Worm (Caenorhabditis elegans) whole organism, late embryonic: ENCODE data around the gene rars-1.

ENCODE experiments used
- C08G9.2 ChIP-seq: sonication (generic microtip); optimal IDR thresholded peaks from 2 replicates; lab custom pipeline; 2016; ENCODE audit warnings: mild to moderate bottlenecking, missing genetic modification characterization, moderate library complexity, missing compliant biosample characterization
- C38D4.7 ChIP-seq: fragments of 200-800 bp; sonication (Bioruptor generic); optimal IDR thresholded peaks from 2 replicates; lab custom pipeline; 2018; ENCODE audit warnings: mild to moderate bottlenecking, missing genetic modification characterization, moderate library complexity, missing compliant biosample characterization
- F13H6.1 ChIP-seq: sonication (generic microtip); optimal IDR thresholded peaks from 2 replicates; lab custom pipeline; 2016; ENCODE audit warnings: missing genetic modification characterization, missing compliant biosample characterization
- K02D7.2 ChIP-seq: sonication (generic microtip); optimal IDR thresholded peaks from 2 replicates; lab custom pipeline; 2017; ENCODE audit warnings: mild to moderate bottlenecking, missing genetic modification characterization, missing compliant biosample characterization
- T23F11.4 ChIP-seq: fragments of 200-800 bp; sonication (Bioruptor generic); optimal IDR thresholded peaks from 2 replicates; lab custom pipeline; 2018; ENCODE audit warnings: mild to moderate bottlenecking, missing genetic modification characterization, missing compliant biosample characterization
- Y22D7AL.16 ChIP-seq: sonication (generic microtip); optimal IDR thresholded peaks from 2 replicates; lab custom pipeline; 2016; ENCODE audit warnings: missing genetic modification characterization, missing compliant biosample characterization
- ahr-1 ChIP-seq: sonication (generic microtip); optimal IDR thresholded peaks from 2 replicates; lab custom pipeline; 2016; ENCODE audit warnings: missing genetic modification characterization, missing compliant biosample characterization
- ama-1 ChIP-seq: fragments of 150-350 bp; optimal IDR thresholded peaks from 2 replicates; lab custom pipeline; 2014
- ceh-18 ChIP-seq: sonication (generic microtip); optimal IDR thresholded peaks from 2 replicates; lab custom pipeline; 2016; ENCODE audit warnings: missing genetic modification characterization, missing compliant biosample characterization
- ceh-2 ChIP-seq: sonication (generic microtip); optimal IDR thresholded peaks from 2 replicates; lab custom pipeline; 2016; ENCODE audit warnings: missing genotype, missing genetic modification characterization, missing compliant biosample characterization
- ceh-30 ChIP-seq: fragments of 150-350 bp; optimal IDR thresholded peaks from 2 replicates; lab custom pipeline; 2014; ENCODE audit warnings: missing biosample characterization, missing genetic modification characterization
- ceh-31 ChIP-seq: sonication (generic microtip); optimal IDR thresholded peaks from 2 replicates; lab custom pipeline; 2016; ENCODE audit warnings: missing genetic modification characterization, missing compliant biosample characterization
- ceh-45 ChIP-seq: fragments of 200-800 bp; sonication (Bioruptor generic); IDR thresholded peaks from 2 replicates; pipeline ENCODE4 v1.3.6; 2022; ENCODE audit warnings: missing genetic modification reagents, missing genetic modification characterization, missing compliant biosample characterization
- ceh-48 ChIP-seq: sonication (generic microtip); optimal IDR thresholded peaks from 2 replicates; lab custom pipeline; 2016; ENCODE audit warnings: missing genetic modification characterization, inconsistent platforms, missing compliant biosample characterization
- ceh-6 ChIP-seq: fragments of 200-800 bp; sonication (Bioruptor generic); optimal IDR thresholded peaks from 2 replicates; lab custom pipeline; 2018; ENCODE audit warnings: mild to moderate bottlenecking, missing genetic modification characterization, missing compliant biosample characterization
- elt-2 ChIP-seq: sonication (generic microtip); optimal IDR thresholded peaks from 2 replicates; lab custom pipeline; 2016; ENCODE audit warnings: missing genetic modification reagents, missing genetic modification characterization, missing compliant biosample characterization
- ets-4 ChIP-seq: sonication (generic microtip); optimal IDR thresholded peaks from 2 replicates; lab custom pipeline; 2016; ENCODE audit warnings: missing genetic modification characterization, missing compliant biosample characterization
- fax-1 ChIP-seq: sonication (generic microtip); optimal IDR thresholded peaks from 2 replicates; lab custom pipeline; 2016; ENCODE audit warnings: missing genotype, missing genetic modification characterization, missing compliant biosample characterization
- gmeb-2 ChIP-seq: sonication (generic microtip); optimal IDR thresholded peaks from 2 replicates; lab custom pipeline; 2016; ENCODE audit warnings: missing genetic modification characterization, inconsistent platforms, missing compliant biosample characterization
- hlh-13 ChIP-seq: fragments of 200-800 bp; sonication (Bioruptor generic); optimal IDR thresholded peaks from 2 replicates; lab custom pipeline; 2018; ENCODE audit warnings: mild to moderate bottlenecking, missing genetic modification characterization, missing compliant biosample characterization
- hlh-30 ChIP-seq: sonication (generic microtip); optimal IDR thresholded peaks from 2 replicates; lab custom pipeline; 2017; ENCODE audit warnings: antibody characterized with exemption, missing genetic modification characterization, missing compliant biosample characterization; ENCODE audit not compliant: insufficient read depth
- hlh-6 ChIP-seq: sonication (generic microtip); optimal IDR thresholded peaks from 2 replicates; lab custom pipeline; 2016; ENCODE audit warnings: missing genotype, missing genetic modification characterization, missing compliant biosample characterization
- hlh-8 ChIP-seq: sonication (generic microtip); optimal IDR thresholded peaks from 2 replicates; lab custom pipeline; 2016; ENCODE audit warnings: missing genotype, missing genetic modification characterization, missing compliant biosample characterization
- lin-11 ChIP-seq: fragments of 200-800 bp; sonication (Bioruptor generic); optimal IDR thresholded peaks from 2 replicates; lab custom pipeline; 2018; ENCODE audit warnings: mild to moderate bottlenecking, missing genetic modification characterization, missing compliant biosample characterization
- madf-2 ChIP-seq: sonication (generic microtip); optimal IDR thresholded peaks from 2 replicates; lab custom pipeline; 2017; ENCODE audit warnings: missing genetic modification characterization, missing compliant biosample characterization
- mec-3 ChIP-seq: sonication (generic microtip); optimal IDR thresholded peaks from 2 replicates; lab custom pipeline; 2016; ENCODE audit warnings: borderline replicate concordance, missing genetic modification characterization, missing compliant biosample characterization
- nfya-1 ChIP-seq: sonication (generic microtip); optimal IDR thresholded peaks from 2 replicates; lab custom pipeline; 2017; ENCODE audit warnings: missing genetic modification characterization, mild to moderate bottlenecking, missing compliant biosample characterization, antibody characterized with exemption, moderate library complexity
- nhr-11 ChIP-seq: fragments of 150-350 bp; optimal IDR thresholded peaks from 2 replicates; lab custom pipeline; 2014; ENCODE audit warnings: missing biosample characterization, missing genetic modification characterization
- npax-4 ChIP-seq: sonication (generic microtip); optimal IDR thresholded peaks from 2 replicates; lab custom pipeline; 2016; ENCODE audit warnings: missing genetic modification characterization, missing compliant biosample characterization
- pag-3 ChIP-seq: sonication (generic microtip); optimal IDR thresholded peaks from 2 replicates; lab custom pipeline; 2016; ENCODE audit warnings: missing compliant biosample characterization, missing genetic modification characterization, borderline replicate concordance
- pax-1 ChIP-seq: fragments of 150-350 bp; optimal IDR thresholded peaks from 2 replicates; lab custom pipeline; 2014; ENCODE audit warnings: missing biosample characterization, missing genetic modification characterization
- pha-4 ChIP-seq: fragments of 150-350 bp; optimal IDR thresholded peaks from 2 replicates; lab custom pipeline; 2018; ENCODE audit warnings: missing biosample characterization, missing genetic modification reagents, missing genetic modification characterization
- pqm-1 ChIP-seq: sonication (generic microtip); optimal IDR thresholded peaks from 2 replicates; lab custom pipeline; 2016; ENCODE audit warnings: missing genetic modification characterization, missing compliant biosample characterization
- pros-1 ChIP-seq: fragments of 150-350 bp; optimal IDR thresholded peaks from 2 replicates; lab custom pipeline; 2014; ENCODE audit warnings: missing biosample characterization, missing genetic modification reagents, missing genetic modification characterization
- ref-2 ChIP-seq: sonication (generic microtip); optimal IDR thresholded peaks from 2 replicates; lab custom pipeline; 2016; ENCODE audit warnings: missing genetic modification characterization, missing compliant biosample characterization
- rnt-1 ChIP-seq: sonication (generic microtip); optimal IDR thresholded peaks from 2 replicates; lab custom pipeline; 2016; ENCODE audit warnings: missing genetic modification characterization, missing compliant biosample characterization
- sdc-2 ChIP-seq: sonication (generic microtip); optimal IDR thresholded peaks from 2 replicates; lab custom pipeline; 2016; ENCODE audit warnings: missing genotype, missing genetic modification characterization, missing compliant biosample characterization
- sox-2 ChIP-seq: fragments of 200-800 bp; sonication (Bioruptor generic); IDR thresholded peaks from 2 replicates; pipeline ENCODE4 v1.3.6; 2022; ENCODE audit warnings: missing genetic modification reagents, missing genetic modification characterization, missing compliant biosample characterization
- syd-9 ChIP-seq: sonication (generic microtip); optimal IDR thresholded peaks from 2 replicates; lab custom pipeline; 2016; ENCODE audit warnings: mild to moderate bottlenecking, missing genetic modification characterization, moderate library complexity, missing compliant biosample characterization
- tbx-2 ChIP-seq: sonication (generic microtip); optimal IDR thresholded peaks from 2 replicates; lab custom pipeline; 2016; ENCODE audit warnings: missing genetic modification characterization, missing compliant biosample characterization
- tbx-7 ChIP-seq: sonication (generic microtip); optimal IDR thresholded peaks from 2 replicates; lab custom pipeline; 2016; ENCODE audit warnings: missing genotype, missing genetic modification characterization, missing compliant biosample characterization
- ttx-3 ChIP-seq: sonication (generic microtip); optimal IDR thresholded peaks from 2 replicates; lab custom pipeline; 2016; ENCODE audit warnings: missing genetic modification reagents, missing genetic modification characterization, missing compliant biosample characterization
- unc-3 ChIP-seq, 2 experiments: fragments of 200-800 bp in 1 of 2; sonication (Bioruptor generic) in 1 of 2; sonication (generic microtip) in 1 of 2; conservative IDR thresholded peaks in 1 of 2; optimal IDR thresholded peaks in 1 of 2; 2 replicates each; pipeline versions ENCODE4 v1.3.6 to Lab custom; 2016 to 2022; ENCODE audit warnings: missing compliant biosample characterization in 2 of 2, missing genetic modification characterization in 2 of 2, missing genetic modification reagents in 1 of 2
- unc-42 ChIP-seq: sonication (generic microtip); optimal IDR thresholded peaks from 2 replicates; lab custom pipeline; 2016; ENCODE audit warnings: missing genotype, missing genetic modification characterization, missing compliant biosample characterization
- unc-55 ChIP-seq: sonication (generic microtip); optimal IDR thresholded peaks from 2 replicates; lab custom pipeline; 2017; ENCODE audit warnings: missing biosample characterization, missing genetic modification reagents, missing genetic modification characterization
- unc-86 ChIP-seq: sonication (generic microtip); optimal IDR thresholded peaks from 2 replicates; lab custom pipeline; 2016; ENCODE audit warnings: missing genetic modification characterization, missing compliant biosample characterization

The rars-1 gene

DNA sequence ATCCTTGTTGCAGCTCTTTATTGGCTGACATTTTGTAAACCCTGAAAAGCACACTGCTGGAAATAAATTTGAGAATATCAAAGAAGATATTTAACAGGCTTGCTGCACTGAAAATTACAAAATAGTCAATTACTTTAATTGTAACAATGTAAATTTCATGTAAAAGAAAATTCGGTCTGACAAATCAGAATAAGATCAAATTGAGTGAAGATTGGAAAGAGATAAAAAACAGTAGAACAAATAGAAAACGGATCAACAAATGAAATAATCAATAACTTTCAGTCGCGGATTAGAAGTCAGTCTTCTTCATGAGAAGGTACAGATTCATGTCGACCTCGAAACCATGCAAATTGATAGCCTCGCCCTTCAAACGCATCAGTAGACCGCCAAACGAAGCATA lies at the start of gene rars-1:
Gene rars-1 (minus strand): TSS at position 101 of the 400 bp plus-strand sequence.
- TF ChIP-seq gmeb-2 (tag; lab: Kevin White, UChicago), result no peak
- TF ChIP-seq unc-55, result no peak
- TF ChIP-seq ref-2 (tag; lab: Kevin White, UChicago), result no peak
- TF ChIP-seq nhr-11 (tag; lab: Kevin White, UChicago), result no peak

DNA sequence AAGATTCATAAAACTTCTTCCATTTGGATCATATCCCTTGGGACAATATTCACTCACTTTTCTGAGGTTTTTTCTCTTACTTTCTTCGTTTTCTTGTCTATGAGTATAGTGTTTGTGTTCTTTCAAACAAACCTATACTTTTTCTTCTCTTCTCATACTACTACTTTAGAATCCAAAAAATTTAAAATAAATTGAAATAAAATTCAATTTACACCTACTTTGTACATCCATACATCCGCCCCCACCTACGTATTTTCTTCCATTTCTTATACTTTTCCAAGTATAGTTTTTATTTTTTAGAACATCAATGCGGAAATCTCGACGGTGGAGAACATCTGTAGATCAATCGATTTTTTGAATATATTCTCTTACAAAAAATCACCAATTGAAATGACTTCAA lies 48.3 kb upstream of the rars-1 start, which contains the start of gene nca-2:
Gene nca-2 (plus strand): TSS at position 301 of the 400 bp plus-strand sequence.
- TF ChIP-seq nhr-11 (tag; lab: Kevin White, UChicago) (no peak), mec-3 (tag; lab: Kevin White, UChicago) (no peak), syd-9 (tag; lab: Kevin White, UChicago) (no peak), ceh-45 (GFP tag; lab: Robert Waterston, UW) (no peak), lin-11 (tag; lab: Kevin White, UChicago) (no peak), ceh-2 (tag; lab: Kevin White, UChicago) (no peak), pax-1 (tag; lab: Kevin White, UChicago) (no peak), npax-4 (tag; lab: Kevin White, UChicago) (no peak), C08G9.2 (tag; lab: Kevin White, UChicago) (no peak), unc-3 (GFP tag; conservative IDR thresholded peaks at IDR 0.05; lab: Robert Waterston, UW) (no peak), unc-3 (tag; optimal IDR thresholded peaks at IDR 0.05; lab: Kevin White, UChicago) (no peak), T23F11.4 (GFP tag; lab: Kevin White, UChicago) (no peak)

DNA sequence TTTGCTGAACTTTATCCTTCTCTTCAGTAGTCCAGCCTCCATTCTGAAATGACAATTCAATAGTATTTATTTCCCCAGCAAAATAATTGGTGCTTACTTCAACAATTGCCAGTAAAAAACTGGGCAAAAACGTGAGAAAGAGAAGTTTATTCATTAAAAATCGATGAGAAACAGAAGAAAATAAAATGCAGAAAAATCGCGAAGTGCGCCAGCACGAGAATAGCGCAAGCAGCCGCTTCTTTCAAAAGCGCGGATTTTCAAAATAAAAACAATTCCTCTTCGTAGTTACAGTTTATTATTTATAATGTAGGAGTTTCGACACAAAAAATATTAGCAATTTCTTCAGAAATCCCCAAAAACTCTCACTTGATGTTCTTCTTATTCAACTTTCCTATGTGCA lies 45.9 kb upstream of the rars-1 start, which contains the start of gene C27F2.9:
Gene C27F2.9 (minus strand): TSS at position 159 of the 400 bp plus-strand sequence.
- TF ChIP-seq mec-3 (tag; lab: Kevin White, UChicago) (no peak), ama-1 (no peak), C38D4.7 (GFP tag; lab: Kevin White, UChicago) (no peak), fax-1 (tag; lab: Kevin White, UChicago) (no peak), lin-11 (tag; lab: Kevin White, UChicago) (peak; percentile 25), unc-55 (peak; percentile 26), F13H6.1 (tag; lab: Kevin White, UChicago) (no peak), ahr-1 (no peak), hlh-8 (no peak), madf-2 (tag; lab: Kevin White, UChicago) (peak; percentile 31), rnt-1 (tag; lab: Kevin White, UChicago) (peak; percentile 19), ceh-2 (tag; lab: Kevin White, UChicago) (peak; percentile 1), Y22D7AL.16 (peak; percentile 16), K02D7.2 (no peak), T23F11.4 (GFP tag; lab: Kevin White, UChicago) (no peak), unc-86 (peak; percentile 18), hlh-30 (tag; lab: Kevin White, UChicago) (no peak), hlh-13 (GFP tag; lab: Kevin White, UChicago) (no peak), unc-42 (tag; lab: Kevin White, UChicago) (peak; percentile 56), ceh-31 (peak; percentile 73), tbx-2 (peak; percentile 76), pag-3 (tag; lab: Kevin White, UChicago) (no peak), C08G9.2 (tag; lab: Kevin White, UChicago) (peak; percentile 4), ceh-6 (GFP tag; lab: Kevin White, UChicago) (no peak), ets-4 (tag; lab: Kevin White, UChicago) (peak; percentile 77), unc-3 (GFP tag; conservative IDR thresholded peaks at IDR 0.05; lab: Robert Waterston, UW) (no peak; the same call in 1 of the 2 replicates), unc-3 (tag; optimal IDR thresholded peaks at IDR 0.05; lab: Kevin White, UChicago) (no peak), sdc-2 (peak; percentile 50), ceh-48 (tag; lab: Kevin White, UChicago) (peak; percentile 81), syd-9 (tag; lab: Kevin White, UChicago) (no peak), sox-2 (peak; percentile 48), hlh-6 (no peak), gmeb-2 (tag; lab: Kevin White, UChicago) (no peak), pros-1 (tag; lab: Kevin White, UChicago) (no peak), tbx-7 (peak; percentile 44), ttx-3 (tag; lab: Kevin White, UChicago) (peak; percentile 36), elt-2 (tag; lab: Kevin White, UChicago) (peak; percentile 61), pha-4 (no peak), pqm-1 (tag; lab: Kevin White, UChicago) (no peak), ceh-30 (tag; lab: Kevin White, UChicago) (peak; percentile 24), npax-4 (tag; lab: Kevin White, UChicago) (peak; percentile 1), nfya-1 (tag; lab: Kevin White, UChicago) (peak; percentile 82), ceh-18 (tag; lab: Kevin White, UChicago) (peak; percentile 76)
